Worm (Caenorhabditis elegans) whole organism, young adult: ENCODE measurements around the gene F21A3.11.
A peak's percentile ranks its signal among the peaks of the same experiment; 100 is the strongest.

Experiments used
- B0035.1 ChIP-seq: sonication (generic microtip); optimal IDR thresholded peaks from 2 replicates; lab custom pipeline; 2016; ENCODE audit warnings: missing genetic modification characterization, mild to moderate bottlenecking, missing compliant biosample characterization, missing genotype, missing genetic modification reagents
- B0261.1 ChIP-seq: sonication (generic microtip); optimal IDR thresholded peaks from 2 replicates; lab custom pipeline; 2016; ENCODE audit warnings: mild to moderate bottlenecking, missing genetic modification characterization, moderate library complexity, missing compliant biosample characterization
- C17E4.6 ChIP-seq: fragments of 200-800 bp; sonication (Bioruptor generic); IDR thresholded peaks from 2 replicates; pipeline ENCODE4 v1.3.6; 2022; ENCODE audit warnings: missing genetic modification reagents, missing genetic modification characterization, missing compliant biosample characterization
- F33H1.4 ChIP-seq: fragments of 200-800 bp; sonication (Bioruptor generic); IDR thresholded peaks from 2 replicates; pipeline ENCODE4 v1.3.6; 2022; ENCODE audit warnings: missing genetic modification reagents, missing genetic modification characterization, missing compliant biosample characterization
- F52B5.7 ChIP-seq: sonication (generic microtip); optimal IDR thresholded peaks from 2 replicates; lab custom pipeline; 2016; ENCODE audit warnings: mild to moderate bottlenecking, missing genetic modification characterization, missing compliant biosample characterization
- F57A8.1 ChIP-seq: fragments of 200-800 bp; sonication (Bioruptor generic); optimal IDR thresholded peaks from 2 replicates; lab custom pipeline; 2018; ENCODE audit warnings: mild to moderate bottlenecking, missing genetic modification characterization, moderate library complexity, missing compliant biosample characterization
- K11D2.4 ChIP-seq: fragments of 200-800 bp; sonication (Bioruptor generic); IDR thresholded peaks from 2 replicates; pipeline ENCODE4 v1.3.6; 2022; ENCODE audit warnings: missing genetic modification reagents, missing genetic modification characterization, missing compliant biosample characterization
- K12H6.12 ChIP-seq: fragments of 200-800 bp; sonication (Bioruptor generic); optimal IDR thresholded peaks from 2 replicates; lab custom pipeline; 2018; ENCODE audit warnings: mild to moderate bottlenecking, missing genetic modification characterization, missing compliant biosample characterization
- T07F8.4 ChIP-seq: sonication (generic microtip); optimal IDR thresholded peaks from 2 replicates; lab custom pipeline; 2016; ENCODE audit warnings: mild to moderate bottlenecking, missing genetic modification characterization, moderate library complexity, missing compliant biosample characterization
- Y53G8AR.9 ChIP-seq: fragments of 200-800 bp; sonication (Bioruptor generic); conservative IDR thresholded peaks from 2 replicates; pipeline ENCODE4 v1.3.6; 2022; ENCODE audit warnings: missing genetic modification reagents, missing genetic modification characterization, missing compliant biosample characterization
- Y79H2A.3 ChIP-seq: fragments of 200-800 bp; sonication (Bioruptor generic); conservative IDR thresholded peaks from 2 replicates; pipeline ENCODE4 v1.3.6; 2022; ENCODE audit warnings: missing genetic modification reagents, missing genetic modification characterization, missing compliant biosample characterization
- Y95B8A.8 ChIP-seq: fragments of 200-800 bp; sonication (Bioruptor generic); IDR thresholded peaks from 2 replicates; pipeline ENCODE4 v1.3.6; 2022; ENCODE audit warnings: missing genetic modification reagents, missing genetic modification characterization, missing compliant biosample characterization
- akir-1 ChIP-seq: fragments of 200-800 bp; sonication (Bioruptor generic); optimal IDR thresholded peaks from 2 replicates; lab custom pipeline; 2018; ENCODE audit warnings: mild to moderate bottlenecking, missing genetic modification characterization, moderate library complexity, missing compliant biosample characterization
- atf-7 ChIP-seq: sonication (generic microtip); optimal IDR thresholded peaks from 2 replicates; lab custom pipeline; 2017; ENCODE audit warnings: mild to moderate bottlenecking, missing genetic modification characterization, missing compliant biosample characterization
- athp-1 ChIP-seq: sonication (generic microtip); optimal IDR thresholded peaks from 2 replicates; lab custom pipeline; 2017; ENCODE audit warnings: mild to moderate bottlenecking, missing genetic modification characterization, missing compliant biosample characterization
- attf-5 ChIP-seq: fragments of 200-800 bp; sonication (Bioruptor generic); optimal IDR thresholded peaks from 2 replicates; lab custom pipeline; 2018; ENCODE audit warnings: mild to moderate bottlenecking, missing genetic modification characterization, missing compliant biosample characterization
- ceh-100 ChIP-seq: fragments of 200-800 bp; sonication (Bioruptor generic); IDR thresholded peaks from 2 replicates; pipeline ENCODE4 v1.3.6; 2022; ENCODE audit warnings: missing genetic modification reagents, missing genetic modification characterization, missing compliant biosample characterization
- ceh-58 ChIP-seq: fragments of 200-800 bp; sonication (Bioruptor generic); IDR thresholded peaks from 2 replicates; pipeline ENCODE4 v1.3.6; 2022; ENCODE audit warnings: missing genetic modification characterization, missing compliant biosample characterization
- chd-7 ChIP-seq: sonication (generic microtip); optimal IDR thresholded peaks from 2 replicates; lab custom pipeline; 2016; ENCODE audit warnings: mild to moderate bottlenecking, missing genetic modification characterization, moderate library complexity, missing compliant biosample characterization
- dpl-1 ChIP-seq: fragments of 150-350 bp; optimal IDR thresholded peaks from 2 replicates; lab custom pipeline; 2014; ENCODE audit warnings: missing biosample characterization, missing genetic modification reagents, missing genetic modification characterization
- gei-17 ChIP-seq: fragments of 200-800 bp; sonication (Bioruptor generic); optimal IDR thresholded peaks from 2 replicates; lab custom pipeline; 2018; ENCODE audit warnings: mild to moderate bottlenecking, missing genetic modification characterization, missing compliant biosample characterization
- lin-26 ChIP-seq: fragments of 200-800 bp; sonication (Bioruptor generic); IDR thresholded peaks from 2 replicates; pipeline ENCODE4 v1.3.6; 2022; ENCODE audit warnings: missing genetic modification reagents, missing genetic modification characterization, missing compliant biosample characterization
- mcd-1 ChIP-seq: fragments of 200-800 bp; sonication (Bioruptor generic); IDR thresholded peaks from 2 replicates; pipeline ENCODE4 v1.3.6; 2022; ENCODE audit warnings: missing genetic modification reagents, missing genetic modification characterization, missing compliant biosample characterization
- nhr-120 ChIP-seq: fragments of 200-800 bp; sonication (Bioruptor generic); IDR thresholded peaks from 2 replicates; pipeline ENCODE4 v1.3.6; 2022; ENCODE audit warnings: missing genetic modification characterization, missing compliant biosample characterization
- rcor-1 ChIP-seq: fragments of 200-800 bp; sonication (Bioruptor generic); IDR thresholded peaks from 2 replicates; pipeline ENCODE4 v1.3.6; 2022; ENCODE audit warnings: missing genetic modification reagents, missing genetic modification characterization, missing compliant biosample characterization
- rec-8 ChIP-seq, 2 experiments: sonication (generic microtip); optimal IDR thresholded peaks; 2 replicates each; lab custom pipeline; 2016; ENCODE audit warnings: mild to moderate bottlenecking in 2 of 2, missing genetic modification characterization in 2 of 2, missing genetic modification reagents in 2 of 2, missing genotype in 2 of 2, missing biosample characterization in 1 of 2, missing compliant biosample characterization in 1 of 2, moderate library complexity in 1 of 2
- repo-1 ChIP-seq: sonication (generic microtip); optimal IDR thresholded peaks from 2 replicates; lab custom pipeline; 2017; ENCODE audit warnings: mild to moderate bottlenecking, missing genetic modification characterization, missing compliant biosample characterization
- rpc-1 ChIP-seq, 2 experiments: fragments of 150-350 bp in 1 of 2; sonication (generic microtip) in 1 of 2; optimal IDR thresholded peaks; 2 replicates each; lab custom pipeline; 2014 to 2018; ENCODE audit warnings: missing biosample characterization in 1 of 2, missing genetic modification characterization in 1 of 2, missing genetic modification reagents in 1 of 2, missing genotype in 1 of 2
- sdz-38 ChIP-seq: sonication (generic microtip); optimal IDR thresholded peaks from 2 replicates; lab custom pipeline; 2016; ENCODE audit warnings: missing genotype, missing genetic modification characterization, missing compliant biosample characterization
- snpc-3.4 ChIP-seq: sonication (generic microtip); optimal IDR thresholded peaks from 2 replicates; lab custom pipeline; 2017; ENCODE audit warnings: missing genetic modification characterization, mild to moderate bottlenecking, missing compliant biosample characterization, antibody characterized with exemption, moderate library complexity, missing genotype, missing genetic modification reagents
- somi-1 ChIP-seq: fragments of 200-800 bp; sonication (Bioruptor generic); optimal IDR thresholded peaks from 2 replicates; lab custom pipeline; 2018; ENCODE audit warnings: mild to moderate bottlenecking, missing genetic modification characterization, missing compliant biosample characterization
- tbp1 ChIP-seq: fragments of 200-800 bp; sonication (Bioruptor generic); optimal IDR thresholded peaks from 2 replicates; lab custom pipeline; 2018; ENCODE audit warnings: mild to moderate bottlenecking, missing genetic modification characterization, missing compliant biosample characterization
- tlf-1 ChIP-seq: fragments of 200-800 bp; sonication (Bioruptor generic); optimal IDR thresholded peaks from 2 replicates; lab custom pipeline; 2018; ENCODE audit warnings: mild to moderate bottlenecking, missing genetic modification characterization, missing compliant biosample characterization
- zim-3 ChIP-seq: sonication (generic microtip); optimal IDR thresholded peaks from 2 replicates; lab custom pipeline; 2017; ENCODE audit warnings: mild to moderate bottlenecking, missing genetic modification characterization, moderate library complexity, missing compliant biosample characterization
- ztf-18 ChIP-seq: sonication (generic microtip); optimal IDR thresholded peaks from 2 replicates; lab custom pipeline; 2016; ENCODE audit warnings: missing genotype, mild to moderate bottlenecking, missing genetic modification characterization, missing compliant biosample characterization
- ztf-6 ChIP-seq: fragments of 200-800 bp; sonication (Bioruptor generic); IDR thresholded peaks from 2 replicates; pipeline ENCODE4 v1.3.6; 2022; ENCODE audit warnings: missing genetic modification reagents, missing genetic modification characterization, missing compliant biosample characterization

Gene F21A3.11

ce11 chrV:15521920-15522319 lies 11.1 kb downstream of the F21A3.11 start, which contains the start of gene lgc-31:
lgc-31 (minus strand) TSS chrV:15522020.
- TF ChIP-seq F57A8.1 (GFP tag; lab: Kevin White, UChicago) (no peak), athp-1 (tag; lab: Kevin White, UChicago) (no peak), akir-1 (GFP tag; lab: Kevin White, UChicago) (no peak), ztf-6 (no peak), rcor-1 (GFP tag; lab: Robert Waterston, UW) (no peak), K11D2.4 (GFP tag; lab: Robert Waterston, UW) (no peak), Y79H2A.3 (no peak), chd-7 (tag; lab: Kevin White, UChicago) (no peak), zim-3 (no peak)

ce11 chrV:15520398-15520797 lies 12.6 kb downstream of the F21A3.11 start:
- TF ChIP-seq atf-7 (tag; lab: Kevin White, UChicago) (peak; percentile 15), somi-1 (no peak)

- no peak for TF ChIP-seq tlf-1 (GFP tag; lab: Kevin White, UChicago)
- TF ChIP-seq sdz-38 (tag; lab: Kevin White, UChicago) = no peak
- no peak for TF ChIP-seq atf-7 (tag; lab: Kevin White, UChicago)
- no peak for TF ChIP-seq dpl-1
- TF ChIP-seq ceh-100 (GFP tag; lab: Robert Waterston, UW) = no peak
- TF ChIP-seq Y53G8AR.9 (GFP tag; lab: Robert Waterston, UW) = no peak
- no peak for TF ChIP-seq nhr-120 (GFP tag; lab: Robert Waterston, UW)
- TF ChIP-seq gei-17 (GFP tag; lab: Kevin White, UChicago) = no peak
- no peak for TF ChIP-seq ztf-18 (tag; lab: Kevin White, UChicago)
Observed at ce11 chrV:15519845-15520244, 13.2 kb downstream of the F21A3.11 start.

ce11 chrV:15517413-15517812 lies 15.6 kb downstream of the F21A3.11 start, which contains the start of gene F21A3.3:
F21A3.3 (plus strand) TSS chrV:15517713.
- TF ChIP-seq K12H6.12 (tag; lab: Kevin White, UChicago) = no peak
- TF ChIP-seq Y95B8A.8 (GFP tag; lab: Robert Waterston, UW) = no peak
- TF ChIP-seq ztf-6 = no peak
- no peak for TF ChIP-seq lin-26
- TF ChIP-seq sdz-38 (tag; lab: Kevin White, UChicago) = no peak
- TF ChIP-seq B0035.1 (tag; lab: Kevin White, UChicago) = no peak
- TF ChIP-seq ceh-58 = no peak
- no peak for TF ChIP-seq C17E4.6 (GFP tag; lab: Robert Waterston, UW)
- no peak for TF ChIP-seq T07F8.4 (tag; lab: Kevin White, UChicago)
- TF ChIP-seq mcd-1 = no peak
- TF ChIP-seq Y79H2A.3 = no peak
- no peak for TF ChIP-seq F33H1.4 (GFP tag; lab: Robert Waterston, UW)
- no peak for TF ChIP-seq K11D2.4 (GFP tag; lab: Robert Waterston, UW)
- TF ChIP-seq rec-8 (tag; optimal IDR thresholded peaks at IDR 0.05; lab: Kevin White, UChicago) = no peak
- TF ChIP-seq attf-5 (GFP tag; lab: Kevin White, UChicago) = no peak
- TF ChIP-seq repo-1 (tag; lab: Kevin White, UChicago) = no peak
- no peak for TF ChIP-seq F52B5.7 (tag; lab: Kevin White, UChicago)

ce11 chrV:15516476-15516875 lies 16.5 kb downstream of the F21A3.11 start:
- TF ChIP-seq B0261.1 (tag; lab: Kevin White, UChicago) = peak; percentile 11
- TF ChIP-seq rpc-1 (optimal IDR thresholded peaks at IDR 0.05; lab: Kevin White, UChicago) = no peak
- peak; percentile 53 for TF ChIP-seq rpc-1 (tag; optimal IDR thresholded peaks at IDR 0.05; lab: Kevin White, UChicago)
- no peak for TF ChIP-seq snpc-3.4 (tag; lab: Kevin White, UChicago)
- peak; percentile 71 for TF ChIP-seq tbp1
